Fruit fly (Drosophila melanogaster): ENCODE measurements around the gene CYLD.

Gene CYLD

DNA sequence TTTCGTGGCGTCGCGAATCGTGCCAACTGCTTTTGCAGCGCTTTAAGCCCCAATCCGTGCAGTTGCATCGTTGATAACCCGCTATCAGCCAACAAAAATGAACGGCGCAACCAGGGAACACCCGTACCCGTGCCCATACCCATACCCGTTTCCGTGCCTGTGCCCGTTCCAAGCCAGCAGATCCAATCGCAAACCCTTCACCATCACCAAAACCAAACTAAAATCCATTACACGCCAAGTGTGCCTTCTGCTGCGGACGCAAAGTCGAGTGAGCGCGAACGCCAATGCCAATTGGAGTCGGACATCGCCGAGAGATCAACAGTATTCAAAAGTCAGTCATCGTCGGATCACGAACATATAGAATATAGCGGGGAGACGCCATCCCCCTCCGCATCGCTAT, 34.6 kb upstream of the CYLD start:
- TF ChIP-seq ey (GFP tag; optimal IDR thresholded peaks at IDR 0.05) (no peak), Dif (GFP tag; optimal IDR thresholded peaks at IDR 0.05; ENCODE audit: partially characterized antibody) (no peak), Hr78 (GFP tag; optimal IDR thresholded peaks at IDR 0.05) (no peak), jim (GFP tag; optimal IDR thresholded peaks at IDR 0.05) (no peak), rgr (GFP tag; optimal IDR thresholded peaks at IDR 0.05) (no peak), br (GFP tag; optimal IDR thresholded peaks at IDR 0.05) (no peak), CG9705 (GFP tag; optimal IDR thresholded peaks at IDR 0.05) (no peak), Myc (optimal IDR thresholded peaks at IDR 0.05) (no peak), Mio (GFP tag; optimal IDR thresholded peaks at IDR 0.05) (no peak), usp (GFP tag; optimal IDR thresholded peaks at IDR 0.05) (no peak), Dfd (GFP tag; optimal IDR thresholded peaks at IDR 0.05) (no peak), CrebA (GFP tag; optimal IDR thresholded peaks at IDR 0.05; ENCODE audit: borderline replicate concordance) (no peak), foxo (GFP tag; optimal IDR thresholded peaks at IDR 0.05) (no peak), OdsH (GFP tag; optimal IDR thresholded peaks at IDR 0.05) (no peak)

DNA sequence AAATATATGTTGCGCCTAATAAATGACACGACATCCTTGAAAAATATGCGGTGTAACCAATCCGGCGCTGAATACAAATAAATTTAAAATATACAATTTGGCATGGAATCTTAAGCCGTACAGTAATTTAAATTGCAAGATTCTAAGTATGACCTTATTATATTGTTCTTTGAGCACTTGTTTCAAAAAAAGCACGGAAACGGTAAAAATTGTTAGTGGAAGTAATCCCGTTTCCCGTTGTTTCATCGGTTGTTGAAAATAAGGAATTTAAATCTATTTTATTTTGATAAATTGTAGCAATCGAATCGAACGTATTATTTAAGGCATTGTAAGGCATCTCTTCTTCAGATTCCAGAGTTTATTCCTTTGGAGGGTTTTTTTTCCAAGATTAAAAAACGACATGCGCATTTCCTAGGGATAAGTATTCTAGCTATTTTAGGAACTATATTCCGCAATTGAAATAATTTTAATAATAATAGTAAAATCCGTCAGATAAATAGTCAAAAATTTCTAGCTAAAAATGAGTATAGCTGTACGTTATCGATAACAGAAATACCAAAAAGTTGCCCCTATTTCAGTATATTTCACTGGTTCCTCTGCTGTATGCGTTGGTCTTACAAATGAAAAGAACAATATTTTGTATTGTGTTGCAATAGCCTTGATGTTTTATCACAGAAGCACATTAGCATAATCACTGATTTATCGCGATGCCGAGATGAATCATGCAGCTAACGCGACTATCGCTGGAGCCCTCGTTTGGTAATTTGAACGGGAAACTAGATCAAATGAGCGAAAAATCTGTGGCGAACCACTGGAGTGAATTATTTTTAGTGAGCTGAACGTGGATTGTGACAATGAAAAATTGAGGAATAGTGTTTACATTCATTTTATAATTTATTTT, 33.7 kb upstream of the CYLD start, which contains the start of gene GATAd:
Gene GATAd (plus strand): TSS at position 644 of the 901 bp plus-strand sequence.
- TF ChIP-seq Rel (GFP tag; optimal IDR thresholded peaks at IDR 0.05), result no peak
- TF ChIP-seq Rel (tag; optimal IDR thresholded peaks at IDR 0.05), result peak; percentile 35
- peak; percentile 56 for TF ChIP-seq brk (GFP tag; optimal IDR thresholded peaks at IDR 0.05)
- no peak for TF ChIP-seq ey (GFP tag; optimal IDR thresholded peaks at IDR 0.05)
- TF ChIP-seq Hr83 (GFP tag; optimal IDR thresholded peaks at IDR 0.05; ENCODE audit: poor library complexity, severe bottlenecking), result peak; percentile 50
- TF ChIP-seq Myc (optimal IDR thresholded peaks at IDR 0.05), result peak; percentile 71
- peak; percentile 2 for TF ChIP-seq woc (GFP tag; optimal IDR thresholded peaks at IDR 0.05)
- no peak for TF ChIP-seq tai (GFP tag; optimal IDR thresholded peaks at IDR 0.05)

DNA sequence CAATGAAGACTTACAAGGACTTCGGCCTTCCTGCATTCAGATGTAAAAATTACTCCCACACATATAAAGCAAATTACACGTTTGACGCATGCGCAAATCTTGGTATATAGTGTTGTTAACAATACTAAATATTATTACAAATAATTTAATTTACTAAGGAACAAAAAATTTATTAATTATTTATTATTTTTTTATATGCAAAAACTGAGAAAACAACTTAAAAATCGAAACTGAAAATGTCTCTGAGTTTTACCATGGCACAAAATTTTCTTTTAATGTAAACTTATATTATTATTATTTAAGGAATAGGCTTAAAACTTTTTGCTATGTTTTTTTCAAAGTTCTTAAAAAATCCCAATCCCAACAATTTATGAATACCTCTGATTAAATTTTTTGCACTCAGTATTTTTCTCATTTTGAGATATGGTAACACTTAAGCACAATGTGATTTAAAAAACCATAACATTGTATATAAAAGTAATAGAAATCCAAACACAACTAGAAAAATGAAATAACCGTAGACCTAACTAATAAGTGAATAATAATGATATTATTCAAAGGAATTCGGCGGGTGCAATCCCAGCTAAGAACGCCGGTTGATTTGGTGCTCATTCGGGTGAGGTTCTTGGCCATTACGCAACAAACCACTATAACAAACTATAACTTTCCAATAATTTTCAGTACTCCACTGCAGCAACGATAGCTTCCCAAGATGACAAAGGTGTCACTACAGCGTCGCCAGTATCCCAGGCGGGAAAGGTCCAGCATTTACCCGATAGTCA, 31.6 kb upstream of the CYLD start, which contains the start of the genes Schip1 and Cox10:
Gene Schip1 (minus strand): TSS at position 51 of the 782 bp plus-strand sequence.
Gene Cox10 (plus strand): TSS at position 406 of the 782 bp plus-strand sequence.
- TF ChIP-seq jim (GFP tag; optimal IDR thresholded peaks at IDR 0.05) (no peak), Hnf4 (GFP tag; optimal IDR thresholded peaks at IDR 0.05) (no peak), Myc (optimal IDR thresholded peaks at IDR 0.05) (no peak), Hr83 (GFP tag; optimal IDR thresholded peaks at IDR 0.05; ENCODE audit: poor library complexity, severe bottlenecking) (no peak), CrebA (GFP tag; optimal IDR thresholded peaks at IDR 0.05; ENCODE audit: borderline replicate concordance) (no peak), ey (GFP tag; optimal IDR thresholded peaks at IDR 0.05) (no peak), rgr (GFP tag; optimal IDR thresholded peaks at IDR 0.05) (no peak), OdsH (GFP tag; optimal IDR thresholded peaks at IDR 0.05) (no peak), usp (GFP tag; optimal IDR thresholded peaks at IDR 0.05) (no peak)

- TF ChIP-seq ey (GFP tag; optimal IDR thresholded peaks at IDR 0.05), result no peak
- TF ChIP-seq N (GFP tag; optimal IDR thresholded peaks at IDR 0.05), result no peak
- TF ChIP-seq Sp1 (GFP tag; optimal IDR thresholded peaks at IDR 0.05), result no peak
- TF ChIP-seq psq (GFP tag; optimal IDR thresholded peaks at IDR 0.05), result no peak
- TF ChIP-seq Vsx2 (GFP tag; optimal IDR thresholded peaks at IDR 0.05; ENCODE audit: partially characterized antibody), result no peak
These were observed 28.1 kb upstream of the CYLD start, which contains the start of gene RnrL for dm6 chr2L:10327790-10328189. TSS of gene RnrL (minus strand) at chr2L:10327943.

DNA sequence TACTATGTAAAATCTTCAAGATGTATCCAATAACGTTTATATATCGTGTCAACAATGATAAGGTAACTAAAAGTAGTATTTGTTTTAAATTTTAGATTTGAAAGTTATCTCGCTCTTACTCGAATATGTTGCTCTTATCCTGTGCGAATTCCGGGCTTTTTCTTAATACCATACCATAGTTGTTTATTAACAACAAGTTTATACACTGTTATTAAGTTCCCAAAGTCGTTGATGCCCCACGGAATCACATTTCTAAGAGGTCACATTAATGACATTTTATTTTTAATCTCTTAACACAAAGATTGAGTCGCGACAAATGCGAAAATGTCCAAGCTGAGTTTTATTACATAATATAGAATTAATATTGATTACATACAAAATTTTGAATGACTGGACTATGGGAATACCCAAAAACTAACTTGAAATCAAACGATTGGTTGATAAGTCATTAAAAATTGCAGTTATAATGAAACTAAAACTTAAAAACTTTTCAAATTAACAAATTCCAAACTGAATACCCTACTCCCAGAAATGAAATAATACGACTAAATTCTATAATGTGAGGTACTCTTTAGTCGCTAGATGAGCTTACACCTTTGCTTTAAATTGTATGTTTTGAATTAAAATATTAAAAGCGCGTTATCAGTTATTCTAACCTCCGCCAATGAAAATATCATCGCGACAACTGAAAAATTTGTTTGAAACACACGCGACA, 23.3 kb upstream of the CYLD start, which contains the start of gene CG5381:
Gene CG5381 (minus strand): TSS at position 330 of the 715 bp plus-strand sequence.
- TF ChIP-seq CrebA (GFP tag; optimal IDR thresholded peaks at IDR 0.05; ENCODE audit: borderline replicate concordance) (no peak), Rel (GFP tag; optimal IDR thresholded peaks at IDR 0.05) (no peak), Rel (tag; optimal IDR thresholded peaks at IDR 0.05) (peak; percentile 77)
